Worm (Caenorhabditis elegans) whole organism, L4 larva: ENCODE data around the gene acy-2.

Experiments
- nhr-237 ChIP-seq: sonication (generic microtip); optimal IDR thresholded peaks from 2 replicates; lab custom pipeline; 2017; ENCODE audit warnings: missing biosample characterization, missing genetic modification characterization
- unc-39 ChIP-seq: sonication (generic microtip); optimal IDR thresholded peaks from 2 replicates; lab custom pipeline; 2017; ENCODE audit warnings: missing biosample characterization, missing genetic modification characterization

ce11 chrV:5928006-5928405, 47.8 kb upstream of the acy-2 start:
- TF ChIP-seq unc-39 (tag; lab: Kevin White, UChicago) (no peak), nhr-237 (no peak)
